Worm (Caenorhabditis elegans) whole organism, L4 larva: ENCODE results near the gene sre-46.

Experiments used
- D1046.2 ChIP-seq: fragments of 200-800 bp; sonication (Bioruptor generic); IDR thresholded peaks from 2 replicates; pipeline ENCODE4 v1.3.6; 2022; ENCODE audit warnings: missing genetic modification characterization, missing compliant biosample characterization
- F44E2.7 ChIP-seq: fragments of 200-800 bp; sonication (Bioruptor generic); IDR thresholded peaks from 2 replicates; pipeline ENCODE4 v2.1.2; 2022; ENCODE audit warnings: missing genetic modification characterization, missing compliant biosample characterization
- T20F7.1 ChIP-seq: fragments of 200-800 bp; sonication (Bioruptor generic); optimal IDR thresholded peaks from 2 replicates; lab custom pipeline; 2018; ENCODE audit warnings: mild to moderate bottlenecking, missing genetic modification characterization, missing compliant biosample characterization
- Y105C5A.15 ChIP-seq: fragments of 200-800 bp; sonication (Bioruptor generic); IDR thresholded peaks from 2 replicates; pipeline ENCODE4 v1.3.6; 2022; ENCODE audit warnings: missing genetic modification characterization, missing compliant biosample characterization
- Y48G9A.11 ChIP-seq: fragments of 200-800 bp; sonication (Bioruptor generic); IDR thresholded peaks from 2 replicates; pipeline ENCODE4 v1.3.6; 2022; ENCODE audit warnings: missing genetic modification reagents, missing genetic modification characterization, missing compliant biosample characterization
- Y5F2A.4 ChIP-seq: fragments of 200-800 bp; sonication (Bioruptor generic); optimal IDR thresholded peaks from 2 replicates; lab custom pipeline; 2018; ENCODE audit warnings: mild to moderate bottlenecking, missing genetic modification characterization, missing compliant biosample characterization
- ZK546.5 ChIP-seq, 2 experiments: sonication (generic microtip); optimal IDR thresholded peaks; 2 replicates each; lab custom pipeline; 2017; ENCODE audit warnings: missing biosample characterization in 2 of 2, missing genetic modification characterization in 2 of 2
- aha-1 ChIP-seq: fragments of 150-350 bp; peaks from one replicate; lab custom pipeline; 2014; ENCODE audit warnings: missing biosample characterization, missing genetic modification characterization
- ceh-20 ChIP-seq: fragments of 200-800 bp; sonication (Bioruptor generic); IDR thresholded peaks from 2 replicates; pipeline ENCODE4 v1.3.6; 2022; ENCODE audit warnings: missing genetic modification reagents, missing genetic modification characterization, missing compliant biosample characterization
- ceh-28 ChIP-seq: fragments of 150-350 bp; optimal IDR thresholded peaks from 2 replicates; lab custom pipeline; 2014; ENCODE audit warnings: missing biosample characterization, missing genetic modification reagents, missing genetic modification characterization
- ceh-32 ChIP-seq: sonication (generic microtip); optimal IDR thresholded peaks from 2 replicates; lab custom pipeline; 2016; ENCODE audit warnings: mild to moderate bottlenecking, missing genetic modification characterization, missing compliant biosample characterization; ENCODE audit not compliant: poor library complexity
- cey-2 ChIP-seq: sonication (generic microtip); optimal IDR thresholded peaks from 3 replicates; lab custom pipeline; 2017; ENCODE audit warnings: missing genetic modification characterization, mild to moderate bottlenecking, missing compliant biosample characterization, antibody characterized with exemption, borderline replicate concordance; ENCODE audit not compliant: insufficient read depth
- daf-19 ChIP-seq: fragments of 200-800 bp; sonication (Bioruptor generic); conservative IDR thresholded peaks from 2 replicates; pipeline ENCODE4 v1.3.6; 2022; ENCODE audit warnings: missing genetic modification characterization, missing compliant biosample characterization
- daf-8 ChIP-seq: fragments of 200-800 bp; sonication (Bioruptor generic); IDR thresholded peaks from 2 replicates; pipeline ENCODE4 v1.3.6; 2022; ENCODE audit warnings: missing genetic modification characterization, missing compliant biosample characterization
- dmd-6 ChIP-seq: fragments of 200-800 bp; sonication (Bioruptor generic); IDR thresholded peaks from 2 replicates; pipeline ENCODE4 v1.3.6; 2022; ENCODE audit warnings: missing genetic modification reagents, missing genetic modification characterization, missing compliant biosample characterization
- fkh-10 ChIP-seq: fragments of 150-350 bp; optimal IDR thresholded peaks from 2 replicates; lab custom pipeline; 2014; ENCODE audit warnings: missing biosample characterization, missing genetic modification reagents, missing genetic modification characterization
- hlh-11 ChIP-seq: fragments of 200-800 bp; sonication (Bioruptor generic); optimal IDR thresholded peaks from 2 replicates; lab custom pipeline; 2018; ENCODE audit warnings: mild to moderate bottlenecking, missing genetic modification characterization, missing compliant biosample characterization
- hlh-30 ChIP-seq: sonication (generic microtip); optimal IDR thresholded peaks from 2 replicates; lab custom pipeline; 2017; ENCODE audit warnings: antibody characterized with exemption, mild to moderate bottlenecking, missing genetic modification characterization, missing compliant biosample characterization; ENCODE audit not compliant: insufficient read depth
- hmg-1.1 ChIP-seq: fragments of 200-800 bp; sonication (Bioruptor generic); IDR thresholded peaks from 2 replicates; pipeline ENCODE4 v1.3.6; 2022; ENCODE audit warnings: missing genetic modification reagents, missing genetic modification characterization, missing compliant biosample characterization
- jun-1 ChIP-seq: fragments of 150-350 bp; optimal IDR thresholded peaks from 2 replicates; lab custom pipeline; 2014; ENCODE audit warnings: missing biosample characterization, missing genetic modification reagents, missing genetic modification characterization
- lin-29 ChIP-seq: fragments of 200-800 bp; sonication (Bioruptor generic); IDR thresholded peaks from 2 replicates; pipeline ENCODE4 v1.3.6; 2022; ENCODE audit warnings: missing genetic modification reagents, missing genetic modification characterization, missing compliant biosample characterization
- lin-39 ChIP-seq: fragments of 150-350 bp; optimal IDR thresholded peaks from 2 replicates; lab custom pipeline; 2014; ENCODE audit warnings: missing biosample characterization, missing genetic modification reagents, missing genetic modification characterization
- lir-3 ChIP-seq: sonication (generic microtip); optimal IDR thresholded peaks from 2 replicates; lab custom pipeline; 2016; ENCODE audit warnings: mild to moderate bottlenecking, missing genetic modification characterization, missing compliant biosample characterization
- lsy-2 ChIP-seq, 2 experiments: fragments of 150-350 bp in 1 of 2; sonication (generic microtip) in 1 of 2; optimal IDR thresholded peaks; 2 replicates each; lab custom pipeline; 2014 to 2017; ENCODE audit warnings: missing biosample characterization in 2 of 2, missing genetic modification characterization in 2 of 2
- mdl-1 ChIP-seq, 2 experiments: fragments of 150-350 bp in 1 of 2; sonication (generic microtip) in 1 of 2; optimal IDR thresholded peaks; 2 replicates each; lab custom pipeline; 2014 to 2017; ENCODE audit warnings: missing biosample characterization in 2 of 2, missing genetic modification characterization in 2 of 2
- mdt-29 ChIP-seq: fragments of 200-800 bp; sonication (Bioruptor generic); IDR thresholded peaks from 2 replicates; pipeline ENCODE4 v1.3.6; 2022; ENCODE audit warnings: missing genetic modification reagents, missing genetic modification characterization, missing compliant biosample characterization
- mxl-2 ChIP-seq: fragments of 200-800 bp; sonication (Bioruptor generic); conservative IDR thresholded peaks from 2 replicates; pipeline ENCODE4 v1.3.6; 2022; ENCODE audit warnings: missing genetic modification reagents, missing genetic modification characterization, missing compliant biosample characterization
- mxl-3 ChIP-seq: fragments of 200-800 bp; sonication (Bioruptor generic); optimal IDR thresholded peaks from 2 replicates; lab custom pipeline; 2018; ENCODE audit warnings: mild to moderate bottlenecking, missing genetic modification characterization, missing compliant biosample characterization
- nhr-10 ChIP-seq: fragments of 150-350 bp; optimal IDR thresholded peaks from 2 replicates; lab custom pipeline; 2014; ENCODE audit warnings: missing biosample characterization, missing genetic modification characterization
- nhr-102 ChIP-seq: sonication (generic microtip); optimal IDR thresholded peaks from 2 replicates; lab custom pipeline; 2016; ENCODE audit warnings: mild to moderate bottlenecking, missing genetic modification characterization, moderate library complexity, missing compliant biosample characterization
- nhr-11 ChIP-seq: fragments of 150-350 bp; optimal IDR thresholded peaks from 2 replicates; lab custom pipeline; 2014; ENCODE audit warnings: missing biosample characterization, missing genetic modification characterization
- nhr-28 ChIP-seq: fragments of 150-350 bp; optimal IDR thresholded peaks from 2 replicates; lab custom pipeline; 2014; ENCODE audit warnings: missing biosample characterization, missing genetic modification characterization
- nhr-41 ChIP-seq: fragments of 200-800 bp; sonication (Bioruptor generic); IDR thresholded peaks from 2 replicates; pipeline ENCODE4 v1.3.6; 2022; ENCODE audit warnings: missing genetic modification reagents, missing genetic modification characterization, missing compliant biosample characterization
- nhr-42 ChIP-seq: fragments of 200-800 bp; sonication (Bioruptor generic); IDR thresholded peaks from 2 replicates; pipeline ENCODE4 v1.3.6; 2022; ENCODE audit warnings: missing genetic modification characterization, missing compliant biosample characterization
- nhr-48 ChIP-seq: sonication (generic microtip); optimal IDR thresholded peaks from 2 replicates; lab custom pipeline; 2016; ENCODE audit warnings: mild to moderate bottlenecking, missing genetic modification characterization, missing compliant biosample characterization
- nhr-76 ChIP-seq: fragments of 150-350 bp; optimal IDR thresholded peaks from 2 replicates; lab custom pipeline; 2014; ENCODE audit warnings: missing biosample characterization, missing genetic modification characterization
- nhr-77 ChIP-seq: fragments of 150-350 bp; optimal IDR thresholded peaks from 2 replicates; lab custom pipeline; 2014; ENCODE audit warnings: missing biosample characterization, missing genetic modification characterization
- pha-4 ChIP-seq, 2 experiments: fragments of 150-350 bp in 1 of 2; fragments of 200-800 bp in 1 of 2; sonication (Bioruptor generic) in 1 of 2; IDR thresholded peaks in 1 of 2; optimal IDR thresholded peaks in 1 of 2; 2 replicates each; pipeline versions ENCODE4 v1.3.6 to Lab custom; 2014 to 2022; ENCODE audit warnings: missing genetic modification characterization in 2 of 2, missing genetic modification reagents in 2 of 2, missing biosample characterization in 1 of 2, missing compliant biosample characterization in 1 of 2
- php-3 ChIP-seq: fragments of 200-800 bp; sonication (Bioruptor generic); IDR thresholded peaks from 2 replicates; pipeline ENCODE4 v1.3.6; 2022; ENCODE audit warnings: missing genetic modification reagents, missing genetic modification characterization, missing compliant biosample characterization
- skn-1 ChIP-seq: fragments of 150-350 bp; optimal IDR thresholded peaks from 2 replicates; lab custom pipeline; 2014; ENCODE audit warnings: missing biosample characterization, missing genetic modification characterization
- snpc-1.2 ChIP-seq: fragments of 200-800 bp; sonication (Bioruptor generic); IDR thresholded peaks from 2 replicates; pipeline ENCODE4 v1.3.6; 2022; ENCODE audit warnings: missing genetic modification reagents, missing genetic modification characterization, missing compliant biosample characterization
- snpc-4 ChIP-seq: fragments of 150-350 bp; optimal IDR thresholded peaks from 2 replicates; lab custom pipeline; 2014; ENCODE audit warnings: missing biosample characterization, missing genetic modification characterization
- spr-3 ChIP-seq: fragments of 200-800 bp; sonication (Bioruptor generic); optimal IDR thresholded peaks from 2 replicates; lab custom pipeline; 2018; ENCODE audit warnings: mild to moderate bottlenecking, missing genetic modification characterization, missing compliant biosample characterization
- tag-97 ChIP-seq: fragments of 200-800 bp; sonication (Bioruptor generic); IDR thresholded peaks from 2 replicates; pipeline ENCODE4 v1.3.6; 2022; ENCODE audit warnings: missing genetic modification characterization, missing compliant biosample characterization
- unc-62 ChIP-seq, 3 experiments: fragments of 150-350 bp in 1 of 3; sonication (generic microtip); optimal IDR thresholded peaks in 2 of 3; peaks in 1 of 3; 1 replicate in 1 of 3; 2 replicates in 2 of 3; lab custom pipeline; 2014 to 2017; ENCODE audit warnings: missing biosample characterization in 3 of 3, missing genetic modification characterization in 3 of 3, missing genetic modification reagents in 3 of 3, missing genotype in 1 of 3
- zag-1 ChIP-seq: fragments of 150-350 bp; optimal IDR thresholded peaks from 2 replicates; lab custom pipeline; 2014; ENCODE audit warnings: missing biosample characterization, missing genetic modification characterization
- zfp-3 ChIP-seq: fragments of 200-800 bp; sonication (Bioruptor generic); conservative IDR thresholded peaks from 2 replicates; pipeline ENCODE4 v1.3.6; 2022; ENCODE audit warnings: missing genetic modification reagents, missing genetic modification characterization, missing compliant biosample characterization
- ztf-11 ChIP-seq: fragments of 150-350 bp; optimal IDR thresholded peaks from 2 replicates; lab custom pipeline; 2014; ENCODE audit warnings: missing biosample characterization, missing genetic modification characterization

The sre-46 gene

ce11 chrII:13679775-13680320 is 41.3 kb downstream of the sre-46 start:
- TF ChIP-seq cey-2 (tag; lab: Kevin White, UChicago), result peak; percentile 16
- TF ChIP-seq dmd-6 (GFP tag; lab: Robert Waterston, UW), result 0 out of 2 replicates have a peak, but pooled peaks have one; percentile 6
- TF ChIP-seq unc-62 (GFP tag; optimal IDR thresholded peaks at IDR 0.05 in 1 of 2; lab: Kevin White, UChicago), result peak in 1 of 2 experiments; percentile 68
- no peak for TF ChIP-seq unc-62 (tag; optimal IDR thresholded peaks at IDR 0.05; lab: Kevin White, UChicago)
- TF ChIP-seq lin-39 (tag; lab: Kevin White, UChicago), result no peak
- TF ChIP-seq hlh-30 (tag; lab: Kevin White, UChicago), result peak; percentile 57
- TF ChIP-seq nhr-10 (tag; lab: Kevin White, UChicago), result no peak
- no peak for TF ChIP-seq Y105C5A.15 (GFP tag; lab: Robert Waterston, UW)
- 0 out of 2 replicates have a peak, but pooled peaks have one; percentile 9 for TF ChIP-seq mxl-2 (GFP tag; lab: Robert Waterston, UW)
- peak; percentile 41 for TF ChIP-seq hlh-11 (tag; lab: Kevin White, UChicago)
- no peak for TF ChIP-seq lin-29 (GFP tag; lab: Robert Waterston, UW)
- TF ChIP-seq F44E2.7, result no peak
- TF ChIP-seq aha-1 (tag; lab: Kevin White, UChicago), result peak; percentile 91
- no peak for TF ChIP-seq Y5F2A.4 (GFP tag; lab: Kevin White, UChicago)
- TF ChIP-seq daf-8, result no peak
- no peak for TF ChIP-seq Y48G9A.11 (GFP tag; lab: Robert Waterston, UW)
- no peak for TF ChIP-seq ceh-32 (tag; lab: Kevin White, UChicago)
- no peak for TF ChIP-seq hmg-1.1 (GFP tag; lab: Robert Waterston, UW)
- TF ChIP-seq fkh-10, result no peak
- peak; percentile 85 for TF ChIP-seq nhr-48
- no peak for TF ChIP-seq lir-3 (tag; lab: Kevin White, UChicago)
- no peak for TF ChIP-seq nhr-76 (tag; lab: Kevin White, UChicago)
- no peak for TF ChIP-seq skn-1 (tag; lab: Kevin White, UChicago)
- 0 out of 2 replicates have a peak, but pooled peaks have one; percentile 29 for TF ChIP-seq ceh-20 (GFP tag; lab: Robert Waterston, UW)
- TF ChIP-seq nhr-77, result peak; percentile 5
- TF ChIP-seq mxl-3, result peak; percentile 25
- no peak for TF ChIP-seq zfp-3 (GFP tag; lab: Robert Waterston, UW)
- peak in 1 of 2 experiments; percentile 28 for TF ChIP-seq lsy-2 (tag; optimal IDR thresholded peaks at IDR 0.05; lab: Kevin White, UChicago)
- no peak for TF ChIP-seq zag-1 (tag; lab: Kevin White, UChicago)
- TF ChIP-seq mdl-1 (tag; optimal IDR thresholded peaks at IDR 0.05; lab: Kevin White, UChicago), result peak in 1 of 2 experiments; percentile 53
- no peak for TF ChIP-seq ceh-28
- no peak for TF ChIP-seq ZK546.5 (tag; optimal IDR thresholded peaks at IDR 0.05; lab: Kevin White, UChicago)
- TF ChIP-seq nhr-102 (tag; lab: Kevin White, UChicago), result peak; percentile 3
- TF ChIP-seq spr-3 (GFP tag; lab: Kevin White, UChicago), result no peak
- peak; percentile 51 for TF ChIP-seq nhr-28 (tag; lab: Kevin White, UChicago)

ce11 chrII:13678555-13679119 is 42.5 kb downstream of the sre-46 start:
- no peak for TF ChIP-seq T20F7.1
- TF ChIP-seq snpc-1.2 (GFP tag; lab: Robert Waterston, UW), result 0 out of 2 replicates have a peak, but pooled peaks have one; percentile 24
- TF ChIP-seq D1046.2 (GFP tag; lab: Robert Waterston, UW), result no peak
- TF ChIP-seq mdt-29 (GFP tag; lab: Robert Waterston, UW), result peak; percentile 60; the same call in 1 of the 2 replicates
- TF ChIP-seq pha-4 (GFP tag; IDR thresholded peaks at IDR 0.05; lab: Robert Waterston, UW), result no peak
- no peak for TF ChIP-seq pha-4 (tag; optimal IDR thresholded peaks at IDR 0.05; lab: Kevin White, UChicago)
- no peak for TF ChIP-seq nhr-11 (tag; lab: Kevin White, UChicago)
- no peak for TF ChIP-seq snpc-4 (tag; lab: Kevin White, UChicago)
- TF ChIP-seq tag-97 (GFP tag; lab: Robert Waterston, UW), result no peak
- TF ChIP-seq nhr-77, result peak; percentile 30
- TF ChIP-seq nhr-10 (tag; lab: Kevin White, UChicago), result peak; percentile 55
- no peak for TF ChIP-seq nhr-41 (GFP tag; lab: Robert Waterston, UW)
- no peak for TF ChIP-seq jun-1 (tag; lab: Kevin White, UChicago)
- TF ChIP-seq daf-19 (GFP tag; lab: Robert Waterston, UW), result no peak
- TF ChIP-seq nhr-42 (GFP tag; lab: Robert Waterston, UW), result 0 out of 2 replicates have a peak, but pooled peaks have one; percentile 28
- TF ChIP-seq mdl-1 (tag; optimal IDR thresholded peaks at IDR 0.05; lab: Kevin White, UChicago), result peak in 1 of 2 experiments; percentile 55
- TF ChIP-seq Y48G9A.11 (GFP tag; lab: Robert Waterston, UW), result no peak
- no peak for TF ChIP-seq lin-39 (tag; lab: Kevin White, UChicago)
- TF ChIP-seq hlh-11 (tag; lab: Kevin White, UChicago), result peak; percentile 87
- no peak for TF ChIP-seq Y105C5A.15 (GFP tag; lab: Robert Waterston, UW)
- no peak for TF ChIP-seq ztf-11 (tag; lab: Kevin White, UChicago)
- TF ChIP-seq php-3 (GFP tag; lab: Robert Waterston, UW), result no peak
